Worm (Caenorhabditis elegans): ENCODE results near the gene srh-120.

DNA sequence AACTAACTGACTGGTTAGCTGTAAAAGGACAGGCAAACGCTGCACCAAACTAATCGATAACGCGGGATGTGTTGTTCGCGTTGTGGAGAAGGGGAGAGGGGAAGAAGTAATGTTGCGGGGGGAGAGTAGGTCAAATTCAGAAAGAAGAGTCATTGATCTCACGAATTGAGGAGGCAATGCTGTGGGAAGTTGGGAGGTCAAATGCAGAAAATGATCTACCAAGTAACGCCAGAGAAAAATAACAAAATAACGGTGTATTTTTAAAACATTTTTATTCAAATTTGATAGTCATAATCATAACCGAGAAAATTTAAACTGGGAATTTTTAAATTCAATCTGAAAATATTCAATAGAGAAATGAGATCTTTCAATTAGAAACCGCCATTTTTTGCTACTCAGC, 45.4 kb upstream of the srh-120 start, which contains the start of gene lsy-27:
- TF ChIP-seq tbx-11 (GFP tag; IDR thresholded peaks at IDR 0.05) (no peak), sea-1 (GFP tag; conservative IDR thresholded peaks at IDR 0.05) (no peak), tra-4 (tag; optimal IDR thresholded peaks at IDR 0.05) (no peak), hmbx-1 (tag; optimal IDR thresholded peaks at IDR 0.05) (no peak), hnd-1 (tag; optimal IDR thresholded peaks at IDR 0.05) (no peak), ceh-36 (tag; optimal IDR thresholded peaks at IDR 0.05) (no peak), aly-1 (tag; optimal IDR thresholded peaks at IDR 0.05) (no peak), pes-1 (GFP tag; IDR thresholded peaks at IDR 0.05) (no peak), ceh-13 (GFP tag; optimal IDR thresholded peaks at IDR 0.05) (no peak), ama-1 (optimal IDR thresholded peaks at IDR 0.05) (no peak), flt-1 (GFP tag; IDR thresholded peaks at IDR 0.05) (no peak), scrt-1 (GFP tag; IDR thresholded peaks at IDR 0.05) (no peak), ets-7 (tag; optimal IDR thresholded peaks at IDR 0.05) (no peak), B0310.2 (tag; optimal IDR thresholded peaks at IDR 0.05) (no peak)

Data from whole organism, early embryonic.